Fruit fly (Drosophila melanogaster): ENCODE measurements around the gene Kah.

dm6 chr3L:540089-540407 lies 49.0 kb downstream of the Kah start:
- TF ChIP-seq CG34367 (tag; optimal IDR thresholded peaks at IDR 0.05) (no peak), EcR (GFP tag; optimal IDR thresholded peaks at IDR 0.05) (no peak), rn (GFP tag; IDR thresholded peaks at IDR 0.05) (no peak), CG17806 (tag; optimal IDR thresholded peaks at IDR 0.05) (no peak), CG12605 (GFP tag; IDR thresholded peaks at IDR 0.05) (no peak)
